Fruit fly (Drosophila melanogaster) whole organism: ENCODE results near the gene mRpS7.

ENCODE experiments used
- CG8478 ChIP-seq: fragments of >200 bp; optimal IDR thresholded peaks from 2 replicates; lab custom pipeline; 2018; ENCODE audit warnings: inconsistent platforms
- Dll ChIP-seq: fragments of >200 bp; optimal IDR thresholded peaks from 2 replicates; lab custom pipeline; 2017
- EcR ChIP-seq, 2 experiments: fragments of >200 bp; optimal IDR thresholded peaks; 2 replicates each; lab custom pipeline; 2017; ENCODE audit warnings: missing biosample characterization in 2 of 2, missing genetic modification characterization in 2 of 2, missing genetic modification reagents in 2 of 2
- pan ChIP-seq: fragments of >200 bp; optimal IDR thresholded peaks from 2 replicates; lab custom pipeline; 2017
- psq ChIP-seq: fragments of >200 bp; optimal IDR thresholded peaks from 2 replicates; lab custom pipeline; 2017
- usp ChIP-seq: fragments of >200 bp; optimal IDR thresholded peaks from 2 replicates; lab custom pipeline; 2017; ENCODE audit warnings: missing biosample characterization, missing genetic modification characterization, mixed read lengths

mRpS7 gene

DNA sequence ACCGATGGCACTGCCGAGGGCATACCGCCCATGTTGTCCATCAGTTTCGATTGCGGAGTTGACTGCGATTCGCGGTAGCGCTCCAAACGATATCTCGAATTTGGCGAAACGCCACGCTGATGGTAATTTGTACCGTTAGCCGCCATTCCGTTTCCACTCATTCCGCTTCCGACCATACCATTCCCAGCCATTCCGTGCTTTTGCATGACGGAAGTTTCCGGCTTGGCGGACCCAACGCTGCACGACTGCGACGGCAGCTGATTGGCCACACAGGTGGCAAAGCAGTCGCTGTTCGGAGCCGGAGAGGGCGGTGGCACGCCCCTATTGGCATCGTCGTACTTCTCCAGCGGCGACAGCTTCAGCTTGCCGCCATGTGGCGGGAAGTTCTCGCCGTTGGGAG is 14.2 kb upstream of the mRpS7 start:
- TF ChIP-seq Dll (lab: Kevin White, UChicago) (no peak), psq (lab: Kevin White, UChicago) (no peak)

DNA sequence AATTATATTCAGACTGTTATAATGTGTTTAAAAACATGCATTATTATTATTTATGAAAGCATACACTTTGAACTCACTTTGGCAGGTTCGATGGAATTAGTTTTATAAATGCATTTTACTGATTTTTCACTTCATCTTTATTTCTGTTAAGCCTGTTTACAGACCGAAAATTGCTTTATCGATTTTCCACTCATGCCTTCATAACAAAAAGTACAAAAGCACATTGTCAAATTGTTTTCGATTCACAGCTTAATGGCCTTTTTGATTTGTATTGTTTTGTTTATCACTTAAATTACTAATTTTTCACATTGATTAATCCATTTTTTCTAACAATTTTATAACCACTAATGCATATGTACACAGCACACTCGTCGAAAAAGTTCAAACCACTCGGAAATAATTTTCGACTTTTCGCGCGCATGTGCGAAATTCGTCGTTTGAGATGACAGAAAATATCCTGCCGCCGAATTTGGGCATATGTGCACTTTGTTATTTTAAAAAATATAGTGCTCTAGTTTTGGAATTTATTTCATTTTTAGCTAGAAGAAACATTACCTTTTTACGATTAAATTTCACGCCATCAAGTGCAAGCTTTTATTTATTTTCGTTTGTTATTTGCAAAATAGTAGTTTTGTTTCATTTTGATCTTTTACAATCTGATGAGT is 12.7 kb upstream of the mRpS7 start, which contains the start of gene rho-5:
Gene rho-5 (minus strand): TSS at position 296 of the 665 bp plus-strand sequence.
- TF ChIP-seq pan (lab: Kevin White, UChicago) (no peak), Dll (lab: Kevin White, UChicago) (no peak), EcR (GFP tag; optimal IDR thresholded peaks at IDR 0.05; lab: Kevin White, UChicago) (no peak), psq (lab: Kevin White, UChicago) (no peak), CG8478 (lab: Kevin White, UChicago) (no peak)

DNA sequence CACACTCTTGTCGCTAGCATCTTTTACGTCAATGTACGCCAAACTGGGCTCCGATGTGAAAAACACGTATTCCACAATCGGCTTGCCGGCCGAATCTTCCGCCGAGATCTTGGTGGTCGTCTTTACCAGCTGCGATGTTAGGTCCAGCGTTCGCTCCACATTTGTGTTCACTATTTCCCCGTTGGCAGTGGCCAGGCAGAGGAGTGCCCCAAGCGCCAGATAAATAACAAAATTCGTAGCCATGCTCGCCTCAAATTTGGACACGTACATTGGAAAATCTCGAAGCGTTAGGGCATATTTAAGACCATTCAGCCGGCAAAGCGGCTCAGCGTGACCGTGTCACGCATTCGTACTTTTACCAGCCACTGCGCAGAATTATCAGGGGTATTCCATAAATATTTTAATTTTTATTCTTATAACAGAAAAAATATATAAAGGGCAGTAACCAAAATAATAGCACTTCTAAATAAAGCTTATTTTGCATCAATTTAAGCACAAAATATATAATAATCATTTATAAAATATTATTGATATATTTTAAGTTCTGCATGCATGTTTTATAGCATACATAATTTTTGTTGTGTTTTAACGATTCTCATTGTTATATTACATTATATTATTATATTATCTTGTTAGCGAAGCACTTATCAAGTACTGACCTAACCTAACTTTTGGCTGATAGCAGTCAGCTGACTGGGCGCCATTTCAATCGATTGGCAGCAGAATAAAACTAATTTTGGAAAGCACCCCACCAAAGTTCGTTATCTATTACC is 10.8 kb upstream of the mRpS7 start, which contains the start of the genes CG33303 and dpr19:
Gene CG33303 (minus strand): TSS at position 294 of the 773 bp plus-strand sequence.
Gene dpr19 (plus strand): TSS at position 705 of the 773 bp plus-strand sequence.
- TF ChIP-seq Dll (lab: Kevin White, UChicago) (no peak), pan (lab: Kevin White, UChicago) (peak; percentile 21), CG8478 (lab: Kevin White, UChicago) (no peak)

DNA sequence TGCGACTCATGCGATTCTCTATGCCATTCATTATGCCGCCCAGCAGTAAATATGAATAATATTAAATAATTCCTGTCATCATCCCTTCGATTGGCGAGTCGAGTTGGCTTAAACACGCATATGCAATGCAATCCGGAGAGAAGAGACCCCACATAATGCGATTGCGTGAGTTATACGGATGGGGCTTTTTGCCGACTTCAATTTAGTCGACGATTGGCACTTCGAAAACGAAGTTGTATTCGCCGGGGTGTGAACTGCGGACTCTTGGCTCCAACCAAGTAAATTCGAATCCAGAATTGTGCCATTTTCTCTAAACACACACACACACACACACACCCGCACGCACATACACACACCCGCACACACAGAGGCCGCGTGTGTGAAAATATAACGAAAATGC is 10.2 kb upstream of the mRpS7 start:
- no peak for TF ChIP-seq EcR (GFP tag; optimal IDR thresholded peaks at IDR 0.05; lab: Kevin White, UChicago)
- peak; percentile 2 for TF ChIP-seq pan (lab: Kevin White, UChicago)

DNA sequence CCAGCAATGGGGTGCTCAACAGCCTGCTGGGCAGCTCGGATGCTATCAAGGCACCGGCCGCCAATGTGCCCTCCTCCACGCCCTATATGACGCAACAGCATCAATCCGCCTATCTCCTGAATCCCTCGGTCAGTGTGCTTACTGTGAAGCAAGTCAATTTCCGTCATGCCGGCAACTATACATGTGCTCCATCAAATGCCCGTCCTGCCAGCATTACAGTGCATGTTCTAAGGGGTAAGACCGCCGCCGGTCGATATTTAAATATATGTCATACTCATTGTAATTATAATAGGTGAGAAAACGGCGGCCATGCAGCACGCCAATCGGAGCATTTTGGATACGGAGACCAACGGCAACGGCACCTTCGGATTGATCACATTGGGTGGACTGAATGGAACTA is 7.8 kb upstream of the mRpS7 start:
- no peak for TF ChIP-seq EcR (GFP tag; optimal IDR thresholded peaks at IDR 0.05; lab: Kevin White, UChicago)
- TF ChIP-seq CG8478 (lab: Kevin White, UChicago), result no peak
- TF ChIP-seq Dll (lab: Kevin White, UChicago), result no peak
- no peak for TF ChIP-seq pan (lab: Kevin White, UChicago)
- TF ChIP-seq psq (lab: Kevin White, UChicago), result no peak
- TF ChIP-seq usp (GFP tag; lab: Kevin White, UChicago), result no peak

DNA sequence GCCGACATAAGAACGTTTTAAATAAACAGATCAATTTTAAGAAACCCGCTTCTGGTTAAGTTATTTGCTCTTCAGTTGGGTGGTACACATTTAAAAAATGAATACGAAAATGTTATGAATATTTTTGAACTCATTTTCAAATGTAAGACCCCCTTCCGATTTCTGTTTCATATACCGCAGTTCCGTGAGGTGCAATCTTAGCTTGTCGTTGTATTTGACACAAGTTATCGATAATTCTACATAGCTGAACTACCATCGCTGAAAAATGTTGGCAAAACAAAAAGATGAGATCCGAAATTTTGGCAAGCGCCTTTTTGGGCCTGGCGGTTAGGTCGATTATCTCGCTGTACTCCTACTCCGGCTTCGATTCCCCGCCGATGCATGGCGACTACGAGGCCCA is 6.6 kb upstream of the mRpS7 start, which contains the start of gene gny:
Gene gny (plus strand): TSS at position 239 of the 400 bp plus-strand sequence.
- TF ChIP-seq usp (GFP tag; lab: Kevin White, UChicago), result no peak
- TF ChIP-seq pan (lab: Kevin White, UChicago), result no peak
- no peak for TF ChIP-seq Dll (lab: Kevin White, UChicago)
- no peak for TF ChIP-seq CG8478 (lab: Kevin White, UChicago)
- no peak for TF ChIP-seq EcR (GFP tag; optimal IDR thresholded peaks at IDR 0.05; lab: Kevin White, UChicago)
- no peak for TF ChIP-seq psq (lab: Kevin White, UChicago)

DNA sequence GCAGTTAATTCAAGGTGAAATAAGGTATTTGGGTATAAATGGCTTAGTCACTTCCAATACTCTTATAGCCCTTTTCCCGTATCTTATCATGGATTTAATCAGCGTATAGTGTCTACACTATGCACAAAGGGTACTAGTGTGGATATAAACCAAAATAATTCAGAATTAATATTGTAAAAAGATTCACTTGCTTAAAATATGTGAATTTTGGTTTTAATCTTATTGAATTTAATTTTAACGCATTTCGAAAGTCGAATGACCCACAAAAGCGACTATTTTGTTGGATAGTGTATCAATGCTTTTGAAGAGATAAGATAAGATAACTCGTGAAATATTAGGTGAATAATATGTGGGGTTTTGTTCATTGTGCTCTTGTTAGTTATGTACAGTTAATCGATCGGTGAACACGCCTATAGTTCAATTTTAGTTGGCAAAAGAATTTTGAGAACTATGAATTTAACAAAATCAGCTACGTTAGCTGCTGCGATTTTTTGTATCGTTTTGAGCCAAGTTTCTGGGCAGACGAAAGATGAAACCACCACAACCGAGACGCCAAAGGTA is 4.5 kb upstream of the mRpS7 start, which contains the start of gene CG5096:
Gene CG5096 (plus strand): TSS at position 374 of the 561 bp plus-strand sequence.
- no peak for TF ChIP-seq EcR (GFP tag; optimal IDR thresholded peaks at IDR 0.05; lab: Kevin White, UChicago)
- TF ChIP-seq usp (GFP tag; lab: Kevin White, UChicago), result no peak
- TF ChIP-seq psq (lab: Kevin White, UChicago), result no peak
- TF ChIP-seq Dll (lab: Kevin White, UChicago), result no peak
- TF ChIP-seq pan (lab: Kevin White, UChicago), result no peak
- no peak for TF ChIP-seq CG8478 (lab: Kevin White, UChicago)

DNA sequence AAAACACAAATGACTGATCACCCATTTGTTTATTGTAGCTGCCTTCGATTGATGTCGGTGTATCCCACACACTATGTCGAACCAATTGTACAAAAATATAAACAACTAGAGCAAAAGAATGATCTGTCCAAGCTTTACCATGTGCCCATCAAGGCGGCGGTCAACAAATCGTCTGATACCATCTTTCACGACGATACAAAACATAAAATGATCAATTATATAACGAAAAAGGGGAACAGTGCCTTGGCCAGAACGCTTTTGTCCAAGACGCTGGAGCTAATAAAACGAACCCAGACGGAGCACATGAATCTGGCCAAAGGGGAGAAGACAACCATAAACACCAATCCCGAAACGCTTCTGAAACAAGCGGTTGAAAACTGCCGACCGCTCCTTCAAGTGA is 362 bp downstream of the mRpS7 start:
- TF ChIP-seq usp (GFP tag; lab: Kevin White, UChicago) (no peak), pan (lab: Kevin White, UChicago) (no peak), Dll (lab: Kevin White, UChicago) (no peak), psq (lab: Kevin White, UChicago) (no peak), CG8478 (lab: Kevin White, UChicago) (no peak), EcR (GFP tag; optimal IDR thresholded peaks at IDR 0.05; lab: Kevin White, UChicago) (no peak)

DNA sequence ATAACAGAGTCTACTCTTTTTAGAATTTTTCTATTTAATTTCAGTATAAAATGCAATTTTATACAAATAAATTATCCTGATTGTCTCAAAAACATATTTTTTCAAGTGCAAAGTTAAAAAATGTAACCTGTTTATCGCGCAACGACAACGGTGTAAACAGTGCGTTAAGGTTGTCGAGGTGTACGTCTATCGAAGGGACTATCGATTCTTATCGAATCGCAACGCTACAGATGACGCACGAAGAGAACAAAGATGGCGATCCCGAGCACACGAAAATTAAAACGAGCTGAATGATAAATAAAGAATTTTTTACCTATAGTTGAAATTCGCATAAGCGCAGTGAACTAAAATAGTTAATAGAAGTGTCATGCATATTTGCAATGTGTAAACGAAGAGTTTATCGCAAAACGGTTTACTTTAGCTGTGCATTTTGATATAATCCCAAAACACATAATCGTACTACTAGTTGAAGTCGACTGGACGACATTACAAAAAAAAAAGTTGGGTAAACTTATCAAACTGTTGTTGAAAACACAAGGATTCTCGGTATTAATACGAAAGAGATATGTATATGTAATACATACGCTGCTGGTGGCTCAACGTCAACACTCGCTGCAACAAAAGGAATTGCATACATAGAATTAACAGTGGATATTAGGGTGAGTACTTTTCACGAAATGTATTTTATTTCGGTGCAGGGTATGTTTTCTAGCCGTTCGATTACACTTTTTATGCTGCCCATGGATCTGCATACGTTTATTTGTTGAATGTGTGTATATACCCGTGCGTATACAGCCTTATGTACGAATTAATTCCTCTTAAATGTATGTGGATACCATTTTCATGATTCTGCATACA is 1.6 kb downstream of the mRpS7 start, which contains the start of gene da:
Gene da (plus strand): TSS at position 237 of the 858 bp plus-strand sequence.
- TF ChIP-seq pan (lab: Kevin White, UChicago), result no peak
- TF ChIP-seq CG8478 (lab: Kevin White, UChicago), result no peak
- TF ChIP-seq EcR (GFP tag; optimal IDR thresholded peaks at IDR 0.05; lab: Kevin White, UChicago), result no peak
- no peak for TF ChIP-seq usp (GFP tag; lab: Kevin White, UChicago)
- no peak for TF ChIP-seq psq (lab: Kevin White, UChicago)
- TF ChIP-seq Dll (lab: Kevin White, UChicago), result no peak

DNA sequence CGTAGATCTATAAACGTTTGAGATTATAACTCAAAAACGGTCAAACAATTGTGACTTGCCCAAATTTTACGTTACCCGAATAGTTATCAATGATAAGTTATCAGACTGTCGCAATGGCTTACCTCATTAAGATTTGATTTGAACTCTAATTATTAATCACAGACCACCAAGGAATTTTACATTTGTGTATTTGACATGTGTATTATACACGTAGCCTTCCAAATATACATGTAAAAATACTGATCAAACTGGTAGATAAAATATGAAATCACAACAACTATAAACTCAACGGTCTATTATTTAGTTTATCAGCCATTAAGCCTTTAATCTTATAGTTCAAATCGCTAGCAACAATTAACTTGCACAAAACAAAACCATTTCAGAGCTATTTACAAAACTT is 7.0 kb downstream of the mRpS7 start:
- TF ChIP-seq psq (lab: Kevin White, UChicago) (no peak), CG8478 (lab: Kevin White, UChicago) (no peak), EcR (GFP tag; optimal IDR thresholded peaks at IDR 0.05; lab: Kevin White, UChicago) (no peak), usp (GFP tag; lab: Kevin White, UChicago) (no peak), pan (lab: Kevin White, UChicago) (no peak), Dll (lab: Kevin White, UChicago) (no peak)
